1 fruit fly cellular context compared by ENCODE assay signal in genomic region chr2L:7121065-7121464, dm6.
TF ChIP-seq lines count a peak whose summit lies in the region.

No protein-coding gene starts in this region.

TF ChIP-seq in whole organism, embryonic, 481 proteins besides CTCF, POLR2A, EP300 and RAD21 (continued from another document):
- no peak for TF ChIP-seq pros (GFP tag; optimal IDR thresholded peaks at IDR 0.05; lab: Kevin White, UChicago)
- TF ChIP-seq ttk (GFP tag; IDR thresholded peaks at IDR 0.05; lab: Robert Waterston, UW): no peak
- no peak for TF ChIP-seq CG1024 (GFP tag; IDR thresholded peaks at IDR 0.05; lab: Robert Waterston, UW)
- TF ChIP-seq B-H1 (GFP tag; IDR thresholded peaks at IDR 0.05; lab: Robert Waterston, UW): no peak
- 0 out of 3 replicates have a peak, but pooled peaks have one; percentile 10 for TF ChIP-seq otp (GFP tag; IDR thresholded peaks at IDR 0.05; lab: Robert Waterston, UW)
- no peak for TF ChIP-seq Dbx (GFP tag; IDR thresholded peaks at IDR 0.05; lab: Robert Waterston, UW)
- TF ChIP-seq jigr1 (GFP tag; IDR thresholded peaks at IDR 0.05; lab: Robert Waterston, UW): no peak
- TF ChIP-seq CG10462 (GFP tag; optimal IDR thresholded peaks at IDR 0.05; lab: Kevin White, UChicago): no peak
- peak; percentile 72 for TF ChIP-seq abd-A (tag; optimal IDR thresholded peaks at IDR 0.05; lab: Kevin White, UChicago)
- peak in 1 of 2 experiments; percentile 43 for TF ChIP-seq Pdp1 (GFP tag; optimal IDR thresholded peaks at IDR 0.05; lab: Kevin White, UChicago)
- TF ChIP-seq Poxn (GFP tag; IDR thresholded peaks at IDR 0.05; lab: Robert Waterston, UW): no peak
- TF ChIP-seq CG3407 (GFP tag; optimal IDR thresholded peaks at IDR 0.05; lab: Kevin White, UChicago): no peak
- TF ChIP-seq sqz (GFP tag; optimal IDR thresholded peaks at IDR 0.05; lab: Kevin White, UChicago): peak; percentile 4
TF ChIP-seq in whole organism, embryonic: peak in this region for 13.
